Worm (Caenorhabditis elegans): ENCODE data around the gene C05D12.7.

DNA sequence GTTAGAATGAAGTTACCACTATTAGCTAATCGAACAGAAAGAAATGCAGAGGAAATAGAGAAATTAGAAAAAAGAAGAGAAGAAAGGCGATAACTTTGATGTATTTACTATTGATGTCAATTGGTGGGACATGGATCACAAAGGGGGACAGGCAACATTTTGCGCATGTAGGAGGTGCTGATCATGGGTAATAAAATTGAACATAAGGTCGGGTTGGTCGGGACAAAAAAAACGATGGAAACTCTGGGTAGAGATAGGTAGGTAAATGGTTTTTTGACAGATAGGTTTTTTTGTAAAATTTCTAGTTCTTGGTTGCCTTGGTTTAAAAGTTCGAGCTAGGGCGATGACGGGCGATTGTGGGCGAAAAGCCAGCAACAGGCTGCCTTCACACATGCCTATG lies 19.0 kb upstream of the C05D12.7 start, which contains the start of gene shn-1:
- TF ChIP-seq W03F9.2 (tag; optimal IDR thresholded peaks at IDR 0.05) = no peak
- no peak for TF ChIP-seq him-1 (tag; optimal IDR thresholded peaks at IDR 0.05)
- no peak for TF ChIP-seq dao-5 (tag; optimal IDR thresholded peaks at IDR 0.05)

Data from whole organism, L4/young adult.